Fruit fly (Drosophila melanogaster): ENCODE results near the gene CG9368.

The CG9368 gene

DNA sequence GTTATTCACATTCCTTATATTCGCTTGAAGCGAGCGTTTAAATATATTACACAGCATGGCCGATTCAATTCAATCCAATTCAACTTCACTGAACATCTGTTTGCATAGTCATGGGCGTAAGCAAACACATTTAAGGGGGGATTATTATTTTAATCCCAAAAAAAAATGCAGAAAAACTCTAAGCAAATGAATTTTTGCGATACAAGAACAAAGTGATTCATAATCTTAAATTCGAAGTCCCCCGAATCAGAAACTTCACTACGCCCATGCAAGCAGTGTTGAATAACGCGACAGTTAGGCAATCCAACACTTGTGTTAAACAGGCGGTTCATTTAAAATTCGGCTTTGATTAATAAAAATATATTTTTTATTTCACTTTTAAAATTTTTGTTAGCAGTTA lies 11.0 kb upstream of the CG9368 start, which contains the start of gene CG14100 (continued):
- TF ChIP-seq Rx (GFP tag; IDR thresholded peaks at IDR 0.05): peak; percentile 100
- peak; percentile 100 for TF ChIP-seq B-H1 (GFP tag; IDR thresholded peaks at IDR 0.05)
- TF ChIP-seq Atf6 (GFP tag; IDR thresholded peaks at IDR 0.05): peak; percentile 100
- TF ChIP-seq ttk (GFP tag; IDR thresholded peaks at IDR 0.05): peak; percentile 100
- TF ChIP-seq Myb (GFP tag; optimal IDR thresholded peaks at IDR 0.05): peak; percentile 99
- peak; percentile 97 for TF ChIP-seq CG15073 (GFP tag; optimal IDR thresholded peaks at IDR 0.05)
- TF ChIP-seq stc (GFP tag; IDR thresholded peaks at IDR 0.05): peak; percentile 100
- peak; percentile 100 for TF ChIP-seq CG12155 (GFP tag; optimal IDR thresholded peaks at IDR 0.05)
- TF ChIP-seq gfzf (GFP tag; optimal IDR thresholded peaks at IDR 0.05): peak; percentile 58
- TF ChIP-seq CG1024 (GFP tag; IDR thresholded peaks at IDR 0.05): peak; percentile 100
- peak; percentile 100 for TF ChIP-seq ap (GFP tag; IDR thresholded peaks at IDR 0.05)
- TF ChIP-seq NfI (GFP tag; optimal IDR thresholded peaks at IDR 0.05): peak; percentile 100
- peak; percentile 100 for TF ChIP-seq CG3281 (GFP tag; optimal IDR thresholded peaks at IDR 0.05)
- TF ChIP-seq CG12299 (tag; optimal IDR thresholded peaks at IDR 0.05): peak; percentile 100
- peak; percentile 100 for TF ChIP-seq Atf3 (GFP tag; optimal IDR thresholded peaks at IDR 0.05)
- TF ChIP-seq odd (GFP tag; optimal IDR thresholded peaks at IDR 0.05): peak; percentile 100
- peak; percentile 100 for TF ChIP-seq CG18764 (GFP tag; optimal IDR thresholded peaks at IDR 0.05)
- TF ChIP-seq mam (GFP tag; optimal IDR thresholded peaks at IDR 0.05): peak; percentile 100
- TF ChIP-seq Six4 (GFP tag; optimal IDR thresholded peaks at IDR 0.05): peak; percentile 100
- peak; percentile 100 for TF ChIP-seq Xrp1 (GFP tag; IDR thresholded peaks at IDR 0.05)
- peak; percentile 100 for TF ChIP-seq MTF-1 (GFP tag; optimal IDR thresholded peaks at IDR 0.05; ENCODE audit: borderline replicate concordance)
- peak; percentile 100 for TF ChIP-seq CrebB (tag; optimal IDR thresholded peaks at IDR 0.05)
- no peak for TF ChIP-seq pita (GFP tag; optimal IDR thresholded peaks at IDR 0.05)
- TF ChIP-seq CG11085 (GFP tag; IDR thresholded peaks at IDR 0.05): peak; percentile 100
- TF ChIP-seq Doc2 (GFP tag; IDR thresholded peaks at IDR 0.05): peak; percentile 100
- peak; percentile 100 for TF ChIP-seq CG15696 (tag; optimal IDR thresholded peaks at IDR 0.05)
- peak; percentile 100 for TF ChIP-seq Mad (GFP tag; optimal IDR thresholded peaks at IDR 0.05)
- TF ChIP-seq CG11696 (GFP tag; IDR thresholded peaks at IDR 0.05): peak; percentile 99
- TF ChIP-seq CG10147 (GFP tag; optimal IDR thresholded peaks at IDR 0.05): peak; percentile 100
- TF ChIP-seq CG14860 (GFP tag; IDR thresholded peaks at IDR 0.05; ENCODE audit: partially characterized antibody): no peak
- peak; percentile 100 for TF ChIP-seq Pdp1 (GFP tag; optimal IDR thresholded peaks at IDR 0.05)
- no peak for TF ChIP-seq CG8478 (optimal IDR thresholded peaks at IDR 0.05)
- peak; percentile 100 for TF ChIP-seq lmd (GFP tag; IDR thresholded peaks at IDR 0.05)
- peak; percentile 98 for TF ChIP-seq CG4360 (GFP tag; IDR thresholded peaks at IDR 0.05)
- TF ChIP-seq ab (GFP tag; optimal IDR thresholded peaks at IDR 0.05): peak; percentile 100
- TF ChIP-seq CG12071 (GFP tag; optimal IDR thresholded peaks at IDR 0.05): peak; percentile 100
- peak; percentile 100 for TF ChIP-seq CG3065 (GFP tag; optimal IDR thresholded peaks at IDR 0.05)
- peak; percentile 100 for TF ChIP-seq otp (GFP tag; IDR thresholded peaks at IDR 0.05)
- TF ChIP-seq cato (GFP tag; optimal IDR thresholded peaks at IDR 0.05; ENCODE audit: borderline replicate concordance): peak; percentile 100
- TF ChIP-seq CG9817 (tag; optimal IDR thresholded peaks at IDR 0.05): peak; percentile 100
- peak; percentile 100 for TF ChIP-seq Chrac-16 (GFP tag; optimal IDR thresholded peaks at IDR 0.05)
- peak; percentile 100 for TF ChIP-seq CG34422 (GFP tag; IDR thresholded peaks at IDR 0.05)
- TF ChIP-seq CG2202 (tag; optimal IDR thresholded peaks at IDR 0.05): peak; percentile 100
- peak; percentile 100 for TF ChIP-seq CG43689 (GFP tag; IDR thresholded peaks at IDR 0.05)
- TF ChIP-seq CG6272 (GFP tag; IDR thresholded peaks at IDR 0.05): peak; percentile 100
- peak; percentile 100 for TF ChIP-seq CG12744 (GFP tag; optimal IDR thresholded peaks at IDR 0.05)
- peak; percentile 100 for TF ChIP-seq Usf (GFP tag; optimal IDR thresholded peaks at IDR 0.05)
- TF ChIP-seq Mes4 (GFP tag; optimal IDR thresholded peaks at IDR 0.05): peak; percentile 100
- TF ChIP-seq Tbp (GFP tag; optimal IDR thresholded peaks at IDR 0.05): no peak
- peak; percentile 100 for TF ChIP-seq Dip3 (GFP tag; optimal IDR thresholded peaks at IDR 0.05)
- peak; percentile 98 for TF ChIP-seq D19A (tag; optimal IDR thresholded peaks at IDR 0.05)
- peak; percentile 99 for TF ChIP-seq lbe (GFP tag; optimal IDR thresholded peaks at IDR 0.05)
